Fruit fly (Drosophila melanogaster) whole organism, pupa: Measurements from ENCODE around the gene Doc3.
A peak's percentile ranks its signal among the peaks of the same experiment; 100 is the strongest.

Experiments
- CG10348 ChIP-seq: fragments of 200-800 bp; sonication (Bioruptor generic); IDR thresholded peaks from 2 replicates; pipeline ENCODE4 v1.3.6; 2022; ENCODE audit warnings: missing biosample characterization, missing genetic modification characterization
- CG12605 ChIP-seq: fragments of 200-800 bp; sonication (Bioruptor generic); IDR thresholded peaks from 2 replicates; pipeline ENCODE4 v1.3.6; 2022; ENCODE audit warnings: missing biosample characterization, missing genetic modification characterization
- CG13204 ChIP-seq: fragments of 200-800 bp; sonication (Bioruptor generic); optimal IDR thresholded peaks from 2 replicates; lab custom pipeline; 2018; ENCODE audit warnings: missing biosample characterization, mild to moderate bottlenecking, missing genetic modification characterization, moderate library complexity
- CG14655 ChIP-seq: fragments of 200-800 bp; sonication (Bioruptor generic); optimal IDR thresholded peaks from 3 replicates; lab custom pipeline; 2017; ENCODE audit warnings: mild to moderate bottlenecking, missing biosample characterization, missing genetic modification reagents, missing genetic modification characterization
- CG15710 ChIP-seq: fragments of 200-800 bp; sonication (Bioruptor generic); optimal IDR thresholded peaks from 2 replicates; lab custom pipeline; 2018; ENCODE audit warnings: missing biosample characterization, mild to moderate bottlenecking, missing genetic modification characterization, moderate library complexity
- CG17806 ChIP-seq: fragments of 200-800 bp; sonication (Bioruptor generic); optimal IDR thresholded peaks from 2 replicates; lab custom pipeline; 2018; ENCODE audit warnings: missing biosample characterization, mild to moderate bottlenecking, missing genetic modification characterization, moderate library complexity
- CG32121 ChIP-seq: fragments of 200-800 bp; sonication (Bioruptor generic); IDR thresholded peaks from 2 replicates; pipeline ENCODE4 v1.3.6; 2022; ENCODE audit warnings: missing biosample characterization, missing genetic modification characterization
- CG34367 ChIP-seq: fragments of 200-800 bp; sonication (Bioruptor generic); optimal IDR thresholded peaks from 2 replicates; lab custom pipeline; 2018; ENCODE audit warnings: missing biosample characterization, mild to moderate bottlenecking, missing genetic modification characterization
- CG4496 ChIP-seq: fragments of 200-800 bp; sonication (Bioruptor generic); IDR thresholded peaks from 3 replicates; pipeline ENCODE4 v1.3.6; 2022; ENCODE audit warnings: missing biosample characterization, missing genetic modification characterization
- CG8159 ChIP-seq: fragments of 200-800 bp; sonication (Bioruptor generic); optimal IDR thresholded peaks from 3 replicates; lab custom pipeline; 2018; ENCODE audit warnings: missing biosample characterization, mild to moderate bottlenecking, missing genetic modification characterization, moderate library complexity
- CG8301 ChIP-seq: fragments of 200-800 bp; sonication (Bioruptor generic); optimal IDR thresholded peaks from 2 replicates; lab custom pipeline; 2018; ENCODE audit warnings: missing biosample characterization, mild to moderate bottlenecking, missing genetic modification characterization
- CG9948 ChIP-seq: fragments of 200-800 bp; sonication (Bioruptor generic); optimal IDR thresholded peaks from 2 replicates; lab custom pipeline; 2018; ENCODE audit warnings: missing biosample characterization, mild to moderate bottlenecking, missing genetic modification characterization, moderate library complexity
- D1 ChIP-seq: fragments of 200-800 bp; sonication (Bioruptor generic); optimal IDR thresholded peaks from 2 replicates; lab custom pipeline; 2018; ENCODE audit warnings: missing biosample characterization, mild to moderate bottlenecking, missing genetic modification characterization, moderate library complexity
- EcR ChIP-seq: fragments of 200-800 bp; sonication (Bioruptor generic); optimal IDR thresholded peaks from 3 replicates; lab custom pipeline; 2019; ENCODE audit warnings: missing biosample characterization, missing genetic modification characterization, mild to moderate bottlenecking, moderate library complexity, missing genetic modification reagents
- Ets98B ChIP-seq: fragments of 200-800 bp; sonication (Bioruptor generic); IDR thresholded peaks from 2 replicates; pipeline ENCODE4 v1.3.6; 2022; ENCODE audit warnings: missing biosample characterization, missing genetic modification characterization
- Pif1A ChIP-seq: fragments of 200-800 bp; sonication (Bioruptor generic); optimal IDR thresholded peaks from 3 replicates; lab custom pipeline; 2016; ENCODE audit warnings: missing biosample characterization, missing genetic modification characterization
- Pif1B ChIP-seq: fragments of 200-800 bp; sonication (Bioruptor generic); optimal IDR thresholded peaks from 3 replicates; lab custom pipeline; 2016; ENCODE audit warnings: missing biosample characterization, missing genetic modification characterization
- Snoo ChIP-seq: fragments of 200-800 bp; sonication (Bioruptor generic); optimal IDR thresholded peaks from 3 replicates; lab custom pipeline; 2017; ENCODE audit warnings: missing biosample characterization, mild to moderate bottlenecking, missing genetic modification characterization, inconsistent platforms
- fd96Ca ChIP-seq: fragments of 200-800 bp; sonication (Bioruptor generic); IDR thresholded peaks from 3 replicates; pipeline ENCODE4 v1.3.6; 2022; ENCODE audit warnings: missing biosample characterization, missing genetic modification characterization
- gl ChIP-seq: fragments of 200-800 bp; sonication (Bioruptor generic); optimal IDR thresholded peaks from 2 replicates; lab custom pipeline; 2018; ENCODE audit warnings: missing biosample characterization, mild to moderate bottlenecking, missing genetic modification characterization
- rn ChIP-seq: fragments of 200-800 bp; sonication (Bioruptor generic); IDR thresholded peaks from 2 replicates; pipeline ENCODE4 v1.3.6; 2022; ENCODE audit warnings: missing biosample characterization, missing genetic modification characterization

Doc3 gene

DNA sequence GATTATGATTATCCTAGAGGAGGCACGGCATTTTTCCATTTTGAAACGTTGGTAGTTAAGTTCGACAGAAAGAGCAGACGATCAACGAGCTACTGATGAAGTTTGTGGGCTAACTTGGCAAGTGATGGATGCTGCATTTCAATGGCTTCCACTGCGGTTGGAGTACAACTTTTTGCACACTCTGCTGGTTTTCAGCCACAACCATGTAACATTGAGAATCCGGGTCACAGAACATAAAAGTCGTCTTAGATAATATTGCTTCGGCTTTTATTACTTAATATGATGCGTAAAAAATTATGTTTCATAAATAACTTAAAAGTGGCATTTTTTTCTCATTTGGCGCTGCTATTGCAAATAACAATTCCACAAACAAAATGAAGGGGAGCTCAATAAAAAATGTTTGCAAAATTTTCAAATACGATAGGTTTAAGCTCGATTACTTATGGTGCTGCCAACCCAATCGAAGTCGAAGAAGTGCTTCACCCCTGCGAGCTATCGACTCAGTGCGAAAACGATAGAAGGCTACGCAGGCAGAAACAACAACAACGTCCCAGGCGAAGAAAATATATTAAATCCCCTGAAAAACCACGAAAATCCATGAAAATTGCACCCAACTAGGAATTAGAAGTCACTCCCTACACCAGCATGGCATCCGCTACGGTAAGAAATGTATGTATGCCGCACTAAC lies 38.5 kb upstream of the Doc3 start, which contains the start of the genes CG5653 and CG5021:
Gene CG5653, minus strand, starts transcription at position 51 of the 688 bp plus-strand sequence.
Gene CG5021, plus strand, starts transcription at position 506 of the 688 bp plus-strand sequence.
- TF ChIP-seq EcR (GFP tag; lab: Kevin White, UChicago) (no peak), gl (peak; percentile 3)
- TF ChIP-seq, all 21 proteins: peak for 1

dm6 chr3L:8968437-8968836 lies 36.6 kb upstream of the Doc3 start, which contains the start of gene CG5026:
TSS of gene CG5026 (plus strand) at chr3L:8968528.
- TF ChIP-seq EcR (GFP tag; lab: Kevin White, UChicago) (peak; percentile 2), Pif1A (GFP tag; lab: Kevin White, UChicago) (no peak)

DNA sequence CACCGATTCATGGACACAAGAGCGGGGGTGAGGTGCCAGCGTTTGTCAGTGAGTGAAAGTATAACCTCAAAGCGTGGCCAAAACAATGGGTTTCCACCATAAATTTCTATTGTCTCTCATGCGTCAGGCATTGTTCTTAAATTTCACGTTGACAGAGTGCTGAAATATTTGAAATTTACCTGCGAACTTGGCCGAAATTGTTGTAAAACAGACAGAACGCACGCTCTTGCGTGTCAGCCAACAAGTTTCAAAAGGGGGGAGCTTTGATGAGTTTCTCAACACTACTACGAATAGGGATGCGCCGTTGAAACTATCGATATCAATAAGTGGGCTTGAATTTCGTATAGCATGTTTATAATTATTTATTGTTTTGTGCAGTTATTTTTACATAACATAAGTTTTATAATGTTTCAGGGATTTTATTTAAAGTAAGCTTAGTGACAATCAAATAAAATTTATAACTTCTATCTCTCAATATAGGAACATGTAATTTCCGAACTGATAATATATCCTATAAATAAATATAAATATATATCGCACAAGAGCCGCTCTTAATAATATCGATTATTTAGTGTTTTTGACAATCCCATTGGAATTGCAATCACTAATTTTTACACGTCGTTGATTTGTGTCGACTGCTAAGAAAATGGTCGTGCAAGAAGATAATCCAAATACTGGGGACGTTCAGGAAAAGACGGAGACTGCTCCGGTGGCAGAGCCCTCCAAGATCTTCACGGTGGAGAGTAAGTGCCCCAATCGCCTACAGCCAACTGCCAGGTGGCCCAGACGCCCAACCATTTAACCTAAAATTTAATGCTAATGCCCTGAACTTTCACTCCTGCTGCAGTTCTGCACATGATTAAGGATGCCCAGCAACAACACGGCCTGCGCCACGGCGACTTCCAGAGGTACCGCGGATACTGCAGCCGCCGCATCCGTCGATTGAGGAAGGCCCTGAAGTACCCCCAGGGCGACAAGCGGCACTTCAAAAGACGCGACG lies 30.2 kb upstream of the Doc3 start, which contains the start of the genes pix and Srp68:
Gene pix, minus strand, starts transcription at position 288 of the 1,000 bp plus-strand sequence.
Gene Srp68, plus strand, starts transcription at position 569 of the 1,000 bp plus-strand sequence.
- TF ChIP-seq CG12605, result 0 out of 2 replicates have a peak, but pooled peaks have one; percentile 25
- TF ChIP-seq Pif1A (GFP tag; lab: Kevin White, UChicago), result no peak
- TF ChIP-seq CG8159 (tag; lab: Kevin White, UChicago), result peak; percentile 63
- TF ChIP-seq CG4496 (GFP tag; lab: Robert Waterston, UW), result no peak
- no peak for TF ChIP-seq CG14655 (GFP tag; lab: Kevin White, UChicago)
- no peak for TF ChIP-seq D1
- no peak for TF ChIP-seq CG10348 (GFP tag; lab: Robert Waterston, UW)
- TF ChIP-seq CG34367 (tag; lab: Kevin White, UChicago), result no peak
- peak; percentile 59; the same call in 1 of the 3 replicates for TF ChIP-seq fd96Ca
- peak; percentile 30; the same call in 1 of the 2 replicates for TF ChIP-seq CG32121 (GFP tag; lab: Robert Waterston, UW)
- peak; percentile 24 for TF ChIP-seq CG17806 (tag; lab: Kevin White, UChicago)
- TF ChIP-seq Snoo, result peak; percentile 34
- TF ChIP-seq CG15710 (tag; lab: Kevin White, UChicago), result peak; percentile 65
- TF ChIP-seq rn, result no peak
- no peak for TF ChIP-seq gl
- no peak for TF ChIP-seq Pif1B (GFP tag; lab: Kevin White, UChicago)
- no peak for TF ChIP-seq CG13204 (GFP tag; lab: Kevin White, UChicago)
- TF ChIP-seq Ets98B (GFP tag; lab: Robert Waterston, UW), result no peak
- peak; percentile 47 for TF ChIP-seq CG9948 (tag; lab: Kevin White, UChicago)
- TF ChIP-seq EcR (GFP tag; lab: Kevin White, UChicago), result no peak
- no peak for TF ChIP-seq CG8301 (tag; lab: Kevin White, UChicago)

DNA sequence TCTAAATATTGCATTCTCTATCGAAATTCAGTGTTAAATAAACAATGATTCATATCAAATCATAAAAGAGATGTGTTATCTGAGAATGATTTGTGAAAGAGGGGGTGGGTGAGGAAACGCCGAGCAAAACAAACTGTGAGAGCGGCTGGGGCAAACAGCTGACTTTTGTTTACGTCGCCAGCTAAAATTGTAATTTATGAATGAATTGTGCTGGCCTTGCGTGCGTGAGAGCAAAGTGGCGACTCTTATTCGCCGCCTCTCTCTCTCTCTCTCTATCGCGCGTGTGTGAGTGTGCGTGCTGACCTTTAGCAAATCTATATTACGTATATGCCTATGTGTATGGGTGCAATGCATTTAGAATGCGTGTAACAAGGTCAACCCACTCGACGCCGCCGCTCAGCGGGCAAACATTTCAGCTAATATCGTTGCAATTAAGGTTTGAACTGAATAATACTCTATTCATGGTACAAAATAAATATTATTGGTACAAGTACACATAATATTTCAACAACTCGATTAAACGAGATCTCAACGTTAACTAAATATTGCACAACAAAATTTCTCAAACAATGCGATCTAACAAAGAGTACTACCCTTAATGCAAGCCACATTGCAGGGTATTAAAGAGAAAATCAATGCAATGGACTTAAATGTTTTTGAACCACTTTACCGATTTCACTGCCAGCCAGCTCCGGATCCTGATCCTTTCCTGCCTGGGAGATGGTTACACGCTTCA lies 26.1 kb upstream of the Doc3 start:
- TF ChIP-seq fd96Ca, result peak; percentile 73; the same call in 2 of the 3 replicates
- no peak for TF ChIP-seq CG14655 (GFP tag; lab: Kevin White, UChicago)
- no peak for TF ChIP-seq Pif1B (GFP tag; lab: Kevin White, UChicago)
- TF ChIP-seq Pif1A (GFP tag; lab: Kevin White, UChicago), result no peak
- TF ChIP-seq CG10348 (GFP tag; lab: Robert Waterston, UW), result peak; percentile 47; the same call in 1 of the 2 replicates
- peak; percentile 3 for TF ChIP-seq CG8301 (tag; lab: Kevin White, UChicago)
- peak; percentile 8 for TF ChIP-seq CG9948 (tag; lab: Kevin White, UChicago)
- no peak for TF ChIP-seq rn
- TF ChIP-seq CG4496 (GFP tag; lab: Robert Waterston, UW), result peak; percentile 83; the same call in 2 of the 3 replicates
- no peak for TF ChIP-seq CG15710 (tag; lab: Kevin White, UChicago)
- TF ChIP-seq CG8159 (tag; lab: Kevin White, UChicago), result no peak
- no peak for TF ChIP-seq gl
- peak; percentile 70 for TF ChIP-seq EcR (GFP tag; lab: Kevin White, UChicago)
- TF ChIP-seq Ets98B (GFP tag; lab: Robert Waterston, UW), result peak; percentile 74
- no peak for TF ChIP-seq D1
- TF ChIP-seq CG32121 (GFP tag; lab: Robert Waterston, UW), result peak; percentile 84
- no peak for TF ChIP-seq CG17806 (tag; lab: Kevin White, UChicago)
- TF ChIP-seq CG13204 (GFP tag; lab: Kevin White, UChicago), result no peak
- no peak for TF ChIP-seq Snoo
- peak; percentile 40 for TF ChIP-seq CG12605
- no peak for TF ChIP-seq CG34367 (tag; lab: Kevin White, UChicago)
- TF ChIP-seq, all 21 proteins: peak for 9

- no peak for TF ChIP-seq CG9948 (tag; lab: Kevin White, UChicago)
- no peak for TF ChIP-seq EcR (GFP tag; lab: Kevin White, UChicago)
- no peak for TF ChIP-seq CG14655 (GFP tag; lab: Kevin White, UChicago)
- TF ChIP-seq CG8159 (tag; lab: Kevin White, UChicago), result no peak
- TF ChIP-seq CG15710 (tag; lab: Kevin White, UChicago), result no peak
Observed at dm6 chr3L:8979780-8980179, 25.2 kb upstream of the Doc3 start, which contains the start of gene CG5644. TSS of gene CG5644 (minus strand) at chr3L:8979880.
